Fruit fly (Drosophila melanogaster): ENCODE results near the gene nis.

nis gene

dm6 chr2L:1632730-1633172, 45.8 kb upstream of the nis start (continued):
- no peak for TF ChIP-seq dl (GFP tag; optimal IDR thresholded peaks at IDR 0.05; ENCODE audit: insufficient read depth in 1 of 2, partially characterized antibody in 2 of 2)
- no peak for TF ChIP-seq Hr83 (GFP tag; optimal IDR thresholded peaks at IDR 0.05; ENCODE audit: poor library complexity, severe bottlenecking)
- peak; percentile 36 for TF ChIP-seq h (GFP tag; optimal IDR thresholded peaks at IDR 0.05)
- TF ChIP-seq foxo (GFP tag; optimal IDR thresholded peaks at IDR 0.05) = peak in 1 of 2 experiments; percentile 45
- no peak for TF ChIP-seq dsf (GFP tag; optimal IDR thresholded peaks at IDR 0.05; ENCODE audit: borderline replicate concordance)
- TF ChIP-seq Jra (GFP tag; optimal IDR thresholded peaks at IDR 0.05) = no peak
- TF ChIP-seq Hnf4 (GFP tag; optimal IDR thresholded peaks at IDR 0.05) = no peak
- TF ChIP-seq Abd-B (GFP tag; optimal IDR thresholded peaks at IDR 0.05) = no peak
- no peak for TF ChIP-seq Myc (optimal IDR thresholded peaks at IDR 0.05)
- TF ChIP-seq CG32264 (GFP tag; optimal IDR thresholded peaks at IDR 0.05) = no peak

dm6 chr2L:1631441-1632313, 44.7 kb upstream of the nis start:
- TF ChIP-seq sv (GFP tag; optimal IDR thresholded peaks at IDR 0.05) (no peak), Hnf4 (GFP tag; optimal IDR thresholded peaks at IDR 0.05) (no peak), jim (GFP tag; optimal IDR thresholded peaks at IDR 0.05) (no peak), rgr (GFP tag; optimal IDR thresholded peaks at IDR 0.05) (no peak), GATAd (GFP tag; optimal IDR thresholded peaks at IDR 0.05) (no peak), dsf (GFP tag; optimal IDR thresholded peaks at IDR 0.05; ENCODE audit: borderline replicate concordance) (no peak), h (GFP tag; optimal IDR thresholded peaks at IDR 0.05) (no peak)

DNA sequence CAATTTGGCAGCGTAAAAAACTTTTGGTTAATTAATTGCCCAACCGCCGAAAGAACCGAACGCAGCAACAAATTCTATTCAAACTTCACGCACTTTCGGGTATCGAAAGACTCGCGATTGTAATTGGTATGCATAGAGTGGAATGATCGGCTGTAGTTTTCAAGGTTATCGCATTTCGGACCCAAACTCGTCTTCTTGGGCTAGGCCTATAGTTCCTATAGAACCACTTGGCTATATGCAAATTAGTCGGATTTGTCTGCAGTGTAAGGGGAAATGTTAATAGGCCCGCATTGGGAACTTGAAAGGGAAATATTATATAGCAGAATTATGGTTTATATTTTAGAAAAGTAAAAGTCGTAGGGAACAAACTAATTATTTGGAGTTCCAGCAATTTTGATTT, 43.6 kb upstream of the nis start:
- TF ChIP-seq pan (optimal IDR thresholded peaks at IDR 0.05) (no peak), woc (GFP tag; optimal IDR thresholded peaks at IDR 0.05) (no peak), brk (GFP tag; optimal IDR thresholded peaks at IDR 0.05) (no peak), Abd-B (GFP tag; optimal IDR thresholded peaks at IDR 0.05) (no peak), Hnf4 (GFP tag; optimal IDR thresholded peaks at IDR 0.05) (no peak), CG9705 (GFP tag; optimal IDR thresholded peaks at IDR 0.05) (no peak), dsf (GFP tag; optimal IDR thresholded peaks at IDR 0.05; ENCODE audit: borderline replicate concordance) (no peak), sv (GFP tag; optimal IDR thresholded peaks at IDR 0.05) (no peak), CrebA (GFP tag; optimal IDR thresholded peaks at IDR 0.05; ENCODE audit: borderline replicate concordance) (no peak), Myc (optimal IDR thresholded peaks at IDR 0.05) (no peak), ey (GFP tag; optimal IDR thresholded peaks at IDR 0.05) (no peak), CG32264 (GFP tag; optimal IDR thresholded peaks at IDR 0.05) (no peak), tai (GFP tag; optimal IDR thresholded peaks at IDR 0.05) (no peak), Dfd (GFP tag; optimal IDR thresholded peaks at IDR 0.05) (no peak)

DNA sequence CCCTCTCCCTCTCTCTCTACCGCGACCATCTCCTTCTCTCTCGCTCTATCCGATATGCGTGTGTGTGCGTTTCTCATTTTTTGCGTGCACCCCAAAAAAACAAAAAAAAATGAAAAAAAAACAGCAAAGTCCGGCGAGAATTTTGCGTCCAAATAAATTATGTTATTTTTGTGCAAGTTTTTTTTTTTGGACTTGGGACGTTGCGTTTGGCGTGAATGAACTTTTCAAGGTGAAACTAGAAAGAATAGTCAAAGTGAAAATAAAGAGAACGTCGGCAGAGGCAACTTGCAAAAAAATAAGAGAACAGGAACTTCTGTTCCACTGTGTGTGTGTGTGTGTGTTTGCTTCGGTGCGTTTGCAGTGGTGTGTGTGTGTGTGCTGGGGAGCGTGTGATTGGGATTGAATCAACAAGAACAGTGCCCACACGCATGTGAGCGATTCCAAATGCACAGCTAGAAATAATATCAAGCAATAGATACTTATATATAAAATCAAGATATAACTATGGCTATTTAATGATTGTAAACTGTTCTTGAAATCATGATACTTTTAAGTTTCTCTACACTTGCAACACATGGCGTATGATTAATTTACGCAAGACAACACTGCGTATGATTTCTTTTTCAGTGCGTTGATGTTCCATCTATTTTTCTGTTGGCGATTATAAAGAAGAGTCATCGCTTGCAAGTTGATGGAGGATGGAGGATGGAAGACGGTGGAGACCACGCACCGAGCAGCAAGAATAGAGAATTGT, 42.4 kb upstream of the nis start:
- TF ChIP-seq Dfd (GFP tag; optimal IDR thresholded peaks at IDR 0.05) (peak; percentile 76), Rel (GFP tag; optimal IDR thresholded peaks at IDR 0.05) (no peak), Rel (tag; optimal IDR thresholded peaks at IDR 0.05) (no peak), pan (optimal IDR thresholded peaks at IDR 0.05) (no peak), sv (GFP tag; optimal IDR thresholded peaks at IDR 0.05) (peak; percentile 32), N (GFP tag; optimal IDR thresholded peaks at IDR 0.05) (no peak), dsf (GFP tag; optimal IDR thresholded peaks at IDR 0.05; ENCODE audit: borderline replicate concordance) (no peak), fru (GFP tag; optimal IDR thresholded peaks at IDR 0.05) (no peak), OdsH (GFP tag; optimal IDR thresholded peaks at IDR 0.05) (no peak)

- peak; percentile 68 for TF ChIP-seq Dfd (GFP tag; optimal IDR thresholded peaks at IDR 0.05)
- TF ChIP-seq Sp1 (GFP tag; optimal IDR thresholded peaks at IDR 0.05) = no peak
These were observed 41.5 kb upstream of the nis start for dm6 chr2L:1628502-1628864.
